Worm (Caenorhabditis elegans): ENCODE results near the gene rol-3.

DNA sequence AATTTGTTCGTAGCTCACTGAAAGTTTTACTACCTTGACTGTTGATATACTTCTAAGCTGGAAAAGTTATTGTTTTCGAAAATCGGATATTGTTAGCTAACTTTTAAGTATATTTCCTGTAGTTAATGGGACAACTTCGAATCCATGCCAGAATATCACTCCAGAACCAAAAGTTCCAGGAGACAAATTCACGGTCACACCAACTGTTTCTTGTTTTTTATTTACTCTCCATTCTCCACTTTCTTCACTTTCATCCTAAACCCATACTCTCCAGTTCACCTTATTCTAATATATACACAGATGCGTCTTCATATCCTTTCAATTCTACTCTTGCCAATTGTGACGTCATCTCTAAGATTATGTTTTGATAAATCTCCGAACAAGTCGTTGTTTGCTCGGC lies 20.8 kb upstream of the rol-3 start, which contains the start of gene C16D9.1:
- no peak for TF ChIP-seq fkh-10 (GFP tag; optimal IDR thresholded peaks at IDR 0.05)
- TF ChIP-seq lim-7 (GFP tag; IDR thresholded peaks at IDR 0.05): no peak
- no peak for TF ChIP-seq pqm-1 (tag; optimal IDR thresholded peaks at IDR 0.05)

Measured in whole organism, L4 larva.